Worm (Caenorhabditis elegans) whole organism, L4 larva: ENCODE results near the gene nspc-13.
A peak's percentile ranks its signal among the peaks of the same experiment; 100 is the strongest.

Experiments used
- ama-1 ChIP-seq: fragments of 150-350 bp; optimal IDR thresholded peaks from 2 replicates; lab custom pipeline; 2014; ENCODE audit warnings: inconsistent platforms, mixed read lengths
- fos-1 ChIP-seq: fragments of 150-350 bp; optimal IDR thresholded peaks from 2 replicates; lab custom pipeline; 2014; ENCODE audit warnings: missing biosample characterization, missing genetic modification characterization
- jun-1 ChIP-seq: fragments of 150-350 bp; optimal IDR thresholded peaks from 2 replicates; lab custom pipeline; 2014; ENCODE audit warnings: missing biosample characterization, missing genetic modification reagents, missing genetic modification characterization
- lir-3 ChIP-seq: sonication (generic microtip); optimal IDR thresholded peaks from 2 replicates; lab custom pipeline; 2016; ENCODE audit warnings: mild to moderate bottlenecking, missing genetic modification characterization, missing compliant biosample characterization
- mxl-3 ChIP-seq: fragments of 200-800 bp; sonication (Bioruptor generic); optimal IDR thresholded peaks from 2 replicates; lab custom pipeline; 2018; ENCODE audit warnings: mild to moderate bottlenecking, missing genetic modification characterization, missing compliant biosample characterization
- nhr-237 ChIP-seq: sonication (generic microtip); optimal IDR thresholded peaks from 2 replicates; lab custom pipeline; 2017; ENCODE audit warnings: missing biosample characterization, missing genetic modification characterization
- nhr-28 ChIP-seq: fragments of 150-350 bp; optimal IDR thresholded peaks from 2 replicates; lab custom pipeline; 2014; ENCODE audit warnings: missing biosample characterization, missing genetic modification characterization
- nhr-48 ChIP-seq: sonication (generic microtip); optimal IDR thresholded peaks from 2 replicates; lab custom pipeline; 2016; ENCODE audit warnings: mild to moderate bottlenecking, missing genetic modification characterization, missing compliant biosample characterization
- nhr-76 ChIP-seq: fragments of 150-350 bp; optimal IDR thresholded peaks from 2 replicates; lab custom pipeline; 2014; ENCODE audit warnings: missing biosample characterization, missing genetic modification characterization
- nhr-77 ChIP-seq: fragments of 150-350 bp; optimal IDR thresholded peaks from 2 replicates; lab custom pipeline; 2014; ENCODE audit warnings: missing biosample characterization, missing genetic modification characterization
- unc-62 ChIP-seq, 3 experiments: fragments of 150-350 bp in 1 of 3; sonication (generic microtip); optimal IDR thresholded peaks in 2 of 3; peaks in 1 of 3; 1 replicate in 1 of 3; 2 replicates in 2 of 3; lab custom pipeline; 2014 to 2017; ENCODE audit warnings: missing biosample characterization in 3 of 3, missing genetic modification characterization in 3 of 3, missing genetic modification reagents in 3 of 3, missing genotype in 1 of 3
- zfp-3 ChIP-seq: fragments of 200-800 bp; sonication (Bioruptor generic); conservative IDR thresholded peaks from 2 replicates; pipeline ENCODE4 v1.3.6; 2022; ENCODE audit warnings: missing genetic modification reagents, missing genetic modification characterization, missing compliant biosample characterization

DNA sequence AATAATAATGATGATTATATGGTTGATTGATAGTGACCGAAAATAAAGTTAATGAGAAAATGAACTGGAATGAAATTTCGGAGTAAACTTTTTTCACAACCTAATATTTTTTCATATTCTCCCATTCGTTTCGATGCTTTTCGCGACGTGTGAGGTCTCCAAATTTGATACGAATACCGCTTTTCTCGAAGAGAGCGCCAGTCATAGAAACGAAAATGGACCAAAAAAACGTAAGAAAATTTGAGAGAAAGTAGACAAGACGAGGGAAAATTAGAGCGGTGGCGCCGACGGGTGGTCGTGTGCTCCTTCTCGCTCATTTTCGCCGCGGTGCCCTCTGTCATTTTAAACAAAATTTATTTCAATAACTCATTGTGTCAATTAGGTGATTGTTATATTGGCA, 42.8 kb upstream of the nspc-13 start:
- TF ChIP-seq unc-62 (GFP tag; optimal IDR thresholded peaks at IDR 0.05 in 1 of 2; lab: Kevin White, UChicago) (peak in 1 of 2 experiments; percentile 79), unc-62 (tag; optimal IDR thresholded peaks at IDR 0.05; lab: Kevin White, UChicago) (no peak), mxl-3 (GFP tag; lab: Kevin White, UChicago) (no peak), nhr-77 (tag; lab: Kevin White, UChicago) (no peak), nhr-28 (tag; lab: Kevin White, UChicago) (no peak), nhr-76 (no peak), ama-1 (lab: Kevin White, UChicago) (no peak), fos-1 (tag; lab: Kevin White, UChicago) (no peak), lir-3 (tag; lab: Kevin White, UChicago) (no peak), nhr-237 (no peak), jun-1 (no peak), nhr-48 (tag; lab: Kevin White, UChicago) (no peak), zfp-3 (GFP tag; lab: Robert Waterston, UW) (no peak)
